Fruit fly (Drosophila melanogaster) whole organism, embryonic: Measurements from ENCODE around the gene CycC.

ENCODE experiments used
- Bdp1 ChIP-seq: fragments of 200-800 bp; sonication (Bioruptor generic); optimal IDR thresholded peaks from 3 replicates; lab custom pipeline; 2016; ENCODE audit warnings: missing biosample characterization, missing genetic modification characterization
- Bgb ChIP-seq: fragments of 200-800 bp; sonication (Bioruptor generic); IDR thresholded peaks from 2 replicates; pipeline ENCODE4 v1.3.6; 2022; ENCODE audit warnings: missing biosample characterization, missing genetic modification characterization; ENCODE audit not compliant: partially characterized antibody
- CG10431 ChIP-seq: fragments of 200-800 bp; sonication (Bioruptor generic); optimal IDR thresholded peaks from 3 replicates; lab custom pipeline; 2018; ENCODE audit warnings: missing biosample characterization, mild to moderate bottlenecking, missing genetic modification characterization
- CG10543 ChIP-seq: fragments of 200-800 bp; sonication (Bioruptor generic); optimal IDR thresholded peaks from 3 replicates; lab custom pipeline; 2017; ENCODE audit warnings: missing biosample characterization, mild to moderate bottlenecking, missing genetic modification characterization, moderate library complexity
- CG11093 ChIP-seq: fragments of 200-800 bp; sonication (Bioruptor generic); IDR thresholded peaks from 3 replicates; pipeline ENCODE4 v1.3.6; 2022; ENCODE audit warnings: missing biosample characterization, missing genetic modification characterization
- CG11504 ChIP-seq: fragments of 200-800 bp; sonication (Bioruptor generic); optimal IDR thresholded peaks from 3 replicates; lab custom pipeline; 2019; ENCODE audit warnings: missing biosample characterization, mild to moderate bottlenecking, missing genetic modification characterization, moderate library complexity
- CG11695 ChIP-seq: fragments of 200-800 bp; sonication (Bioruptor generic); IDR thresholded peaks from 3 replicates; pipeline ENCODE4 v1.3.6; 2022; ENCODE audit warnings: missing biosample characterization, missing genetic modification characterization
- CG1233 ChIP-seq: fragments of 200-800 bp; sonication (Bioruptor generic); optimal IDR thresholded peaks from 4 replicates; lab custom pipeline; 2018; ENCODE audit warnings: missing biosample characterization, mild to moderate bottlenecking, missing genetic modification characterization
- CG12744 ChIP-seq: fragments of 200-800 bp; sonication (Bioruptor generic); optimal IDR thresholded peaks from 2 replicates; lab custom pipeline; 2016; ENCODE audit warnings: missing biosample characterization, missing genetic modification characterization
- CG13296 ChIP-seq: fragments of 200-800 bp; sonication (Bioruptor generic); optimal IDR thresholded peaks from 3 replicates; lab custom pipeline; 2018; ENCODE audit warnings: missing biosample characterization, mild to moderate bottlenecking, missing genetic modification characterization
- CG15514 ChIP-seq: fragments of 200-800 bp; sonication (Bioruptor generic); optimal IDR thresholded peaks from 3 replicates; lab custom pipeline; 2017; ENCODE audit warnings: missing biosample characterization, missing genetic modification characterization, mild to moderate bottlenecking, moderate library complexity, missing genetic modification reagents
- CG17328 ChIP-seq: fragments of 200-800 bp; sonication (Bioruptor generic); IDR thresholded peaks from 2 replicates; pipeline ENCODE4 v1.3.6; 2022; ENCODE audit warnings: missing biosample characterization, missing genetic modification characterization
- CG17359 ChIP-seq: fragments of 200-800 bp; sonication (Bioruptor generic); optimal IDR thresholded peaks from 3 replicates; lab custom pipeline; 2018; ENCODE audit warnings: missing biosample characterization, mild to moderate bottlenecking, missing genetic modification characterization, moderate library complexity
- CG18764 ChIP-seq: fragments of 200-800 bp; sonication (Bioruptor generic); optimal IDR thresholded peaks from 3 replicates; lab custom pipeline; 2016; ENCODE audit warnings: missing biosample characterization, missing genetic modification characterization
- CG2678 ChIP-seq: fragments of 200-800 bp; sonication (Bioruptor generic); optimal IDR thresholded peaks from 3 replicates; lab custom pipeline; 2019; ENCODE audit warnings: missing biosample characterization, mild to moderate bottlenecking, missing genetic modification characterization, moderate library complexity
- CG2875 ChIP-seq: fragments of 200-800 bp; sonication (Bioruptor generic); optimal IDR thresholded peaks from 2 replicates; lab custom pipeline; 2017; ENCODE audit warnings: missing biosample characterization, mild to moderate bottlenecking, missing genetic modification characterization, missing genetic modification reagents
- CG31441 ChIP-seq: fragments of 200-800 bp; sonication (Bioruptor generic); IDR thresholded peaks from 2 replicates; pipeline ENCODE4 v1.3.6; 2022; ENCODE audit warnings: missing biosample characterization, missing genetic modification characterization
- CG3407 ChIP-seq: fragments of 200-800 bp; sonication (Bioruptor generic); optimal IDR thresholded peaks from 2 replicates; lab custom pipeline; 2018; ENCODE audit warnings: missing biosample characterization, mild to moderate bottlenecking, missing genetic modification characterization
- CG8281 ChIP-seq: fragments of 200-800 bp; sonication (Bioruptor generic); optimal IDR thresholded peaks from 2 replicates; lab custom pipeline; 2018; ENCODE audit warnings: missing biosample characterization, mild to moderate bottlenecking, missing genetic modification characterization, moderate library complexity
- CG8359 ChIP-seq: fragments of 200-800 bp; sonication (Bioruptor generic); optimal IDR thresholded peaks from 2 replicates; lab custom pipeline; 2017; ENCODE audit warnings: missing biosample characterization, mild to moderate bottlenecking, missing genetic modification characterization, borderline replicate concordance
- D ChIP-seq, 2 experiments: fragments of 200-800 bp in 1 of 2; fragments of >200 bp in 1 of 2; sonication (Bioruptor generic) in 1 of 2; optimal IDR thresholded peaks; 2 replicates in 1 of 2; 3 replicates in 1 of 2; lab custom pipeline; 2017; ENCODE audit warnings: mild to moderate bottlenecking in 1 of 2, missing biosample characterization in 1 of 2, missing genetic modification characterization in 1 of 2, missing genetic modification reagents in 1 of 2
- D19B ChIP-seq: fragments of 200-800 bp; sonication (Bioruptor generic); optimal IDR thresholded peaks from 2 replicates; lab custom pipeline; 2017; ENCODE audit warnings: missing biosample characterization, mild to moderate bottlenecking, missing genetic modification characterization
- Dip3 ChIP-seq: fragments of 200-800 bp; sonication (Bioruptor generic); optimal IDR thresholded peaks from 3 replicates; lab custom pipeline; 2016; ENCODE audit warnings: missing biosample characterization, missing genetic modification characterization
- Dref ChIP-seq: fragments of 200-800 bp; sonication (Bioruptor generic); IDR thresholded peaks from 2 replicates; pipeline ENCODE4 v1.3.6; 2022; ENCODE audit warnings: missing biosample characterization, missing genetic modification characterization
- Fer1 ChIP-seq: fragments of 200-800 bp; sonication (Bioruptor generic); optimal IDR thresholded peaks from 2 replicates; lab custom pipeline; 2017; ENCODE audit warnings: missing biosample characterization, mild to moderate bottlenecking, missing genetic modification characterization
- Hmr ChIP-seq: fragments of 200-800 bp; sonication (Bioruptor generic); optimal IDR thresholded peaks from 3 replicates; lab custom pipeline; 2017; ENCODE audit warnings: mild to moderate bottlenecking, missing biosample characterization, missing genetic modification reagents, missing genetic modification characterization
- Hr51 ChIP-seq, 2 experiments: fragments of 200-800 bp; sonication (Bioruptor generic); optimal IDR thresholded peaks; 2 replicates in 1 of 2; 3 replicates in 1 of 2; lab custom pipeline; 2016 to 2018; ENCODE audit warnings: missing biosample characterization in 2 of 2, missing genetic modification characterization in 2 of 2, mild to moderate bottlenecking in 1 of 2, moderate library complexity in 1 of 2
- Meics ChIP-seq: fragments of 200-800 bp; sonication (Bioruptor generic); optimal IDR thresholded peaks from 2 replicates; lab custom pipeline; 2017; ENCODE audit warnings: missing biosample characterization, mild to moderate bottlenecking, missing genetic modification characterization
- NfI ChIP-seq: fragments of 200-800 bp; sonication (Bioruptor generic); optimal IDR thresholded peaks from 3 replicates; lab custom pipeline; 2018; ENCODE audit warnings: missing biosample characterization, mild to moderate bottlenecking, missing genetic modification characterization, moderate library complexity
- Pdp1 ChIP-seq, 2 experiments: fragments of 200-800 bp; sonication (Bioruptor generic); optimal IDR thresholded peaks; 3 replicates each; lab custom pipeline; 2016; ENCODE audit warnings: missing biosample characterization in 2 of 2, missing genetic modification characterization in 2 of 2, mild to moderate bottlenecking in 1 of 2, moderate library complexity in 1 of 2
- Ptx1 ChIP-seq: fragments of 200-800 bp; sonication (Bioruptor generic); IDR thresholded peaks from 2 replicates; pipeline ENCODE4 v1.3.6; 2022; ENCODE audit warnings: missing biosample characterization, missing genetic modification characterization
- Rfx ChIP-seq: fragments of 200-800 bp; sonication (Bioruptor generic); IDR thresholded peaks from 2 replicates; pipeline ENCODE4 v1.3.6; 2022; ENCODE audit warnings: missing biosample characterization, missing genetic modification characterization
- Sin3A ChIP-seq: fragments of >200 bp; optimal IDR thresholded peaks from 2 replicates; lab custom pipeline; 2018
- caup ChIP-seq: fragments of 200-800 bp; sonication (Bioruptor generic); optimal IDR thresholded peaks from 3 replicates; lab custom pipeline; 2017; ENCODE audit warnings: missing biosample characterization, mild to moderate bottlenecking, missing genetic modification characterization, moderate library complexity; ENCODE audit not compliant: severe bottlenecking
- dati ChIP-seq: fragments of 200-800 bp; sonication (Bioruptor generic); IDR thresholded peaks from 2 replicates; pipeline ENCODE4 v1.3.6; 2022; ENCODE audit warnings: missing biosample characterization, missing genetic modification characterization
- dmrt99B ChIP-seq: fragments of 200-800 bp; sonication (Bioruptor generic); optimal IDR thresholded peaks from 2 replicates; lab custom pipeline; 2018; ENCODE audit warnings: missing biosample characterization, mild to moderate bottlenecking, missing genetic modification characterization, moderate library complexity
- gem ChIP-seq: fragments of 200-800 bp; sonication (Bioruptor generic); optimal IDR thresholded peaks from 2 replicates; lab custom pipeline; 2019; ENCODE audit warnings: missing biosample characterization, mild to moderate bottlenecking, missing genetic modification characterization, moderate library complexity
- grau ChIP-seq: fragments of 200-800 bp; optimal IDR thresholded peaks from 3 replicates; lab custom pipeline; 2019; ENCODE audit warnings: missing biosample characterization, mild to moderate bottlenecking, missing genetic modification characterization, moderate library complexity
- hkb ChIP-seq, 2 experiments: fragments of 200-800 bp in 1 of 2; fragments of >200 bp in 1 of 2; sonication (Bioruptor generic) in 1 of 2; IDR thresholded peaks in 1 of 2; optimal IDR thresholded peaks in 1 of 2; 2 replicates each; pipeline versions ENCODE4 v1.3.6 to Lab custom; 2017 to 2022; ENCODE audit warnings: missing biosample characterization in 1 of 2, missing genetic modification characterization in 1 of 2
- hth ChIP-seq: fragments of >200 bp; optimal IDR thresholded peaks from 2 replicates; lab custom pipeline; 2017; ENCODE audit warnings: inconsistent platforms
- lab ChIP-seq: fragments of 200-800 bp; sonication (Bioruptor generic); optimal IDR thresholded peaks from 3 replicates; lab custom pipeline; 2017; ENCODE audit warnings: missing biosample characterization, missing genetic modification characterization, mild to moderate bottlenecking, moderate library complexity, missing genetic modification reagents
- lilli ChIP-seq: fragments of 200-800 bp; sonication (Bioruptor generic); optimal IDR thresholded peaks from 3 replicates; lab custom pipeline; 2016; ENCODE audit warnings: missing biosample characterization, missing genetic modification characterization
- oc ChIP-seq: fragments of 200-800 bp; sonication (Bioruptor generic); optimal IDR thresholded peaks from 2 replicates; lab custom pipeline; 2018; ENCODE audit warnings: missing biosample characterization, mild to moderate bottlenecking, missing genetic modification characterization, moderate library complexity
- ranshi ChIP-seq: fragments of 200-800 bp; sonication (Bioruptor generic); IDR thresholded peaks from 2 replicates; pipeline ENCODE4 v1.3.6; 2022; ENCODE audit warnings: missing biosample characterization, missing genetic modification characterization
- sens ChIP-seq: fragments of 200-800 bp; sonication (Bioruptor generic); peaks from one replicate; lab custom pipeline; 2016; ENCODE audit warnings: missing biosample characterization, missing genetic modification characterization
- slp2 ChIP-seq: fragments of 200-800 bp; sonication (Bioruptor generic); optimal IDR thresholded peaks from 2 replicates; lab custom pipeline; 2016; ENCODE audit warnings: missing biosample characterization, missing genetic modification characterization
- so ChIP-seq: fragments of 200-800 bp; sonication (Bioruptor generic); IDR thresholded peaks from 3 replicates; pipeline ENCODE4 v1.3.6; 2022; ENCODE audit warnings: missing biosample characterization, missing genetic modification characterization
- vvl ChIP-seq: fragments of 200-800 bp; sonication (Bioruptor generic); IDR thresholded peaks from 2 replicates; pipeline ENCODE4 v1.3.6; 2022; ENCODE audit warnings: missing biosample characterization, missing genetic modification characterization
- zen ChIP-seq: fragments of 200-800 bp; sonication (Bioruptor generic); optimal IDR thresholded peaks from 3 replicates; lab custom pipeline; 2018; ENCODE audit warnings: missing biosample characterization, mild to moderate bottlenecking, missing genetic modification characterization, moderate library complexity

The CycC gene

DNA sequence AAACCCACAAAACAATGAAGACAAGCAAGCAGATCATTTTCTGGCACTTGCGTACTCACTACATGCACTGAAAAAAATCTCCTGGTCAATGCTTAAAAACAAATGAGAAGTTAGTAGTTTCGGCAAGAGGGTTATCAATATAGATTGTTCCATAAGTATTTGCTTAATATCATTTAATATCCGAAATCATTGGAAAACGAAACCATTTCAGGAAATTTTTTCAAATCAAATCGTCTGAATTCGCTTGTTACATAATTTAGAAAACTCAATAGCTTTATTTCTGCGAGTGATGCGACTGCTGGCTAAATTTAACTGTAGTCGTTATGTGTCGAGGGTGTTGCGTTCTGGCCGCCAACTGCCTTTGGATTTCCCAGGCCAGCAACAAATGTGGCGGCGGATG lies 11.9 kb downstream of the CycC start (continued):
- TF ChIP-seq Ptx1 (GFP tag; lab: Robert Waterston, UW) = 0 out of 2 replicates have a peak, but pooled peaks have one; percentile 5
- TF ChIP-seq Hmr (GFP tag; lab: Kevin White, UChicago) = peak; percentile 50
- peak; percentile 4; the same call in 1 of the 2 replicates for TF ChIP-seq ranshi
- TF ChIP-seq Sin3A (lab: Kevin White, UChicago) = no peak
- TF ChIP-seq oc = no peak
- TF ChIP-seq sens (GFP tag; lab: Kevin White, UChicago) = peak; percentile 63
- no peak for TF ChIP-seq CG17328 (GFP tag; lab: Robert Waterston, UW)
- TF ChIP-seq CG11504 (tag; lab: Kevin White, UChicago) = peak; percentile 49
- peak; percentile 40 for TF ChIP-seq Meics (GFP tag; lab: Kevin White, UChicago)
- TF ChIP-seq CG8359 (GFP tag; lab: Kevin White, UChicago) = no peak
- TF ChIP-seq Pdp1 (GFP tag; optimal IDR thresholded peaks at IDR 0.05; lab: Kevin White, UChicago) = peak; percentile 9 to 57
- TF ChIP-seq lilli = peak; percentile 14
- peak; percentile 59 for TF ChIP-seq lab (GFP tag; lab: Kevin White, UChicago)
- no peak for TF ChIP-seq CG10431 (GFP tag; lab: Kevin White, UChicago)
- no peak for TF ChIP-seq Dip3 (GFP tag; lab: Kevin White, UChicago)
- TF ChIP-seq Dref = no peak
- peak; percentile 18; the same call in 1 of the 3 replicates for TF ChIP-seq CG11695 (GFP tag; lab: Robert Waterston, UW)
- TF ChIP-seq hkb (optimal IDR thresholded peaks at IDR 0.05; lab: Kevin White, UChicago) = no peak
- TF ChIP-seq hkb (GFP tag; IDR thresholded peaks at IDR 0.05; lab: Robert Waterston, UW) = 0 out of 2 replicates have a peak, but pooled peaks have one; percentile 8
- TF ChIP-seq Bgb (GFP tag; lab: Robert Waterston, UW) = no peak
- TF ChIP-seq CG18764 (GFP tag; lab: Kevin White, UChicago) = no peak
- TF ChIP-seq CG2678 (tag; lab: Kevin White, UChicago) = peak; percentile 54
- TF ChIP-seq so (GFP tag; lab: Robert Waterston, UW) = 0 out of 3 replicates have a peak, but pooled peaks have one; percentile 16
- 0 out of 2 replicates have a peak, but pooled peaks have one; percentile 23 for TF ChIP-seq Rfx
- TF ChIP-seq dati = no peak
- peak; percentile 21 for TF ChIP-seq NfI
- no peak for TF ChIP-seq CG2875
- no peak for TF ChIP-seq Bdp1
- TF ChIP-seq CG3407 (GFP tag; lab: Kevin White, UChicago) = no peak
- no peak for TF ChIP-seq D (optimal IDR thresholded peaks at IDR 0.05; lab: Kevin White, UChicago)
- TF ChIP-seq D (GFP tag; optimal IDR thresholded peaks at IDR 0.05; lab: Kevin White, UChicago) = no peak
- no peak for TF ChIP-seq CG1233
- no peak for TF ChIP-seq CG8281 (tag; lab: Kevin White, UChicago)
- TF ChIP-seq caup (GFP tag; lab: Kevin White, UChicago) = peak; percentile 8
- no peak for TF ChIP-seq CG31441
- peak; percentile 19 for TF ChIP-seq CG13296 (GFP tag; lab: Kevin White, UChicago)
- peak in 1 of 2 experiments; percentile 25 for TF ChIP-seq Hr51 (GFP tag; optimal IDR thresholded peaks at IDR 0.05; lab: Kevin White, UChicago)
- TF ChIP-seq D19B (GFP tag; lab: Kevin White, UChicago) = peak; percentile 7
- TF ChIP-seq dmrt99B = peak; percentile 36
- peak; percentile 31 for TF ChIP-seq CG17359 (tag; lab: Kevin White, UChicago)
- peak; percentile 25 for TF ChIP-seq grau
- peak; percentile 38 for TF ChIP-seq Fer1 (GFP tag; lab: Kevin White, UChicago)
- no peak for TF ChIP-seq vvl (GFP tag; lab: Robert Waterston, UW)
- no peak for TF ChIP-seq CG12744 (GFP tag; lab: Kevin White, UChicago)
- no peak for TF ChIP-seq CG11093 (GFP tag; lab: Robert Waterston, UW)
- no peak for TF ChIP-seq zen (tag; lab: Kevin White, UChicago)
- TF ChIP-seq CG15514 (GFP tag; lab: Kevin White, UChicago) = peak; percentile 17
- peak; percentile 16 for TF ChIP-seq CG10543 (GFP tag; lab: Kevin White, UChicago)
- TF ChIP-seq hth = no peak
- TF ChIP-seq gem (tag; lab: Kevin White, UChicago) = peak; percentile 38
- TF ChIP-seq slp2 = no peak
